Worm (Caenorhabditis elegans) whole organism, L4 larva: ENCODE measurements around the gene R05A10.7.

Experiments
- ama-1 ChIP-seq: fragments of 150-350 bp; optimal IDR thresholded peaks from 2 replicates; lab custom pipeline; 2014; ENCODE audit warnings: inconsistent platforms, mixed read lengths
- attf-4 ChIP-seq: sonication (generic microtip); optimal IDR thresholded peaks from 3 replicates; lab custom pipeline; 2017; ENCODE audit warnings: missing biosample characterization, missing genetic modification characterization
- ceh-28 ChIP-seq: fragments of 150-350 bp; optimal IDR thresholded peaks from 2 replicates; lab custom pipeline; 2014; ENCODE audit warnings: missing biosample characterization, missing genetic modification reagents, missing genetic modification characterization
- ceh-44 ChIP-seq: fragments of 200-800 bp; sonication (Bioruptor generic); IDR thresholded peaks from 2 replicates; pipeline ENCODE4 v1.3.6; 2022; ENCODE audit warnings: missing genetic modification reagents, missing genetic modification characterization, missing compliant biosample characterization
- daf-12 ChIP-seq: fragments of 150-350 bp; optimal IDR thresholded peaks from 2 replicates; lab custom pipeline; 2014; ENCODE audit warnings: missing biosample characterization, missing genetic modification reagents, missing genetic modification characterization
- dpl-1 ChIP-seq: fragments of 150-350 bp; optimal IDR thresholded peaks from 2 replicates; lab custom pipeline; 2014; ENCODE audit warnings: missing biosample characterization, missing genetic modification reagents, missing genetic modification characterization
- fkh-10 ChIP-seq: fragments of 150-350 bp; optimal IDR thresholded peaks from 2 replicates; lab custom pipeline; 2014; ENCODE audit warnings: missing biosample characterization, missing genetic modification reagents, missing genetic modification characterization
- fos-1 ChIP-seq: fragments of 150-350 bp; optimal IDR thresholded peaks from 2 replicates; lab custom pipeline; 2014; ENCODE audit warnings: missing biosample characterization, missing genetic modification characterization
- lin-15B ChIP-seq: fragments of 150-350 bp; sonication (generic microtip); optimal IDR thresholded peaks from 3 replicates; lab custom pipeline; 2014; ENCODE audit warnings: missing biosample characterization, missing genetic modification characterization
- nhr-10 ChIP-seq: fragments of 150-350 bp; optimal IDR thresholded peaks from 2 replicates; lab custom pipeline; 2014; ENCODE audit warnings: missing biosample characterization, missing genetic modification characterization
- nhr-237 ChIP-seq: sonication (generic microtip); optimal IDR thresholded peaks from 2 replicates; lab custom pipeline; 2017; ENCODE audit warnings: missing biosample characterization, missing genetic modification characterization
- snpc-4 ChIP-seq: fragments of 150-350 bp; optimal IDR thresholded peaks from 2 replicates; lab custom pipeline; 2014; ENCODE audit warnings: missing biosample characterization, missing genetic modification characterization
- unc-39 ChIP-seq: sonication (generic microtip); optimal IDR thresholded peaks from 2 replicates; lab custom pipeline; 2017; ENCODE audit warnings: missing biosample characterization, missing genetic modification characterization
- unc-62 ChIP-seq, 3 experiments: fragments of 150-350 bp in 1 of 3; sonication (generic microtip); optimal IDR thresholded peaks in 2 of 3; peaks in 1 of 3; 1 replicate in 1 of 3; 2 replicates in 2 of 3; lab custom pipeline; 2014 to 2017; ENCODE audit warnings: missing biosample characterization in 3 of 3, missing genetic modification characterization in 3 of 3, missing genetic modification reagents in 3 of 3, missing genotype in 1 of 3

ce11 chrIV:14158086-14158485 lies 4.6 kb downstream of the R05A10.7 start, which contains the start of gene R05A10.8:
- TF ChIP-seq dpl-1 (no peak), ama-1 (lab: Kevin White, UChicago) (no peak), fkh-10 (GFP tag; lab: Kevin White, UChicago) (no peak), lin-15B (tag; lab: Kevin White, UChicago) (no peak), unc-39 (tag; lab: Kevin White, UChicago) (no peak), ceh-44 (no peak), unc-62 (GFP tag; optimal IDR thresholded peaks at IDR 0.05 in 1 of 2; lab: Kevin White, UChicago) (no peak), unc-62 (tag; optimal IDR thresholded peaks at IDR 0.05; lab: Kevin White, UChicago) (no peak), nhr-10 (tag; lab: Kevin White, UChicago) (no peak), nhr-237 (tag; lab: Kevin White, UChicago) (no peak), snpc-4 (tag; lab: Kevin White, UChicago) (no peak), attf-4 (tag; lab: Kevin White, UChicago) (no peak), daf-12 (tag; lab: Kevin White, UChicago) (no peak), ceh-28 (tag; lab: Kevin White, UChicago) (no peak), fos-1 (tag; lab: Kevin White, UChicago) (no peak)
